Worm (Caenorhabditis elegans): ENCODE results near the gene F01D4.5.
A peak's percentile ranks its signal among the peaks of the same experiment; 100 is the strongest.

F01D4.5 gene

ce11 chrIV:10483607-10484117, at the start of gene F01D4.5, which contains the start of gene ced-5:
Gene F01D4.5, minus strand, starts transcription at chrIV:10483657.
Gene ced-5, plus strand, starts transcription at chrIV:10484110.
- TF ChIP-seq ztf-29 (GFP tag; IDR thresholded peaks at IDR 0.05) = no peak
- TF ChIP-seq T22C8.4 (GFP tag; IDR thresholded peaks at IDR 0.05) = 0 out of 2 replicates have a peak, but pooled peaks have one; percentile 18
- peak; percentile 83 for TF ChIP-seq flt-1 (GFP tag; IDR thresholded peaks at IDR 0.05)
- TF ChIP-seq ztf-23 (GFP tag; IDR thresholded peaks at IDR 0.05) = peak; percentile 42; the same call in 1 of the 2 replicates
- TF ChIP-seq cog-1 (tag; optimal IDR thresholded peaks at IDR 0.05) = peak; percentile 64

DNA sequence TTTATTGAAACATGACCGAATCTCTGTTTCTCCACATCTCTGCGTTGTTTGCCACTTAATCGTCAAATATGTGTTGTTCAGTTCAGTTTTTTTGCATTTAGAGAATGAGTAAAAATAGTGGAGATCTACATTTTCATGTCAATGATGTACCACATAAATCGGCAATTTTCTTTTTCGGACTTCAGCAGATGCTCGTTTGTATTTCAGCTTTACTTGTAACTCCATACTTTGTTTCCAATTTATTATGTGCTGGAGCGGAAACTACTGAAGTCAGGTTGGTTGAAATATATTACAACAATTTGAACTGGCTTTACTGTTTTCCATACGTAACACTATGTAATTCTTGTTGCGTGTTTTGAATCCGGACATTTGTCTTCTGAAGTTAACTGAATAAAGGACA, 47.2 kb upstream of the F01D4.5 start, which contains the start of gene T07G12.2:
T07G12.2 (plus strand) TSS at position 62 of the 400 bp plus-strand sequence.
- TF ChIP-seq ztf-23 (GFP tag; IDR thresholded peaks at IDR 0.05) (no peak), klf-2 (GFP tag; conservative IDR thresholded peaks at IDR 0.05) (no peak), tab-1 (GFP tag; IDR thresholded peaks at IDR 0.05) (no peak), cog-1 (tag; optimal IDR thresholded peaks at IDR 0.05) (no peak), ztf-29 (GFP tag; IDR thresholded peaks at IDR 0.05) (no peak), flt-1 (GFP tag; IDR thresholded peaks at IDR 0.05) (no peak), med-1 (GFP tag; optimal IDR thresholded peaks at IDR 0.05; ENCODE audit: insufficient read depth) (no peak), T22C8.4 (GFP tag; IDR thresholded peaks at IDR 0.05) (no peak), ref-1 (GFP tag; conservative IDR thresholded peaks at IDR 0.05) (no peak)

- TF ChIP-seq cog-1 (tag; optimal IDR thresholded peaks at IDR 0.05) = no peak
- TF ChIP-seq flt-1 (GFP tag; IDR thresholded peaks at IDR 0.05) = no peak
- TF ChIP-seq ztf-23 (GFP tag; IDR thresholded peaks at IDR 0.05) = no peak
- no peak for TF ChIP-seq ztf-29 (GFP tag; IDR thresholded peaks at IDR 0.05)
- no peak for TF ChIP-seq klf-2 (GFP tag; conservative IDR thresholded peaks at IDR 0.05)
- no peak for TF ChIP-seq tab-1 (GFP tag; IDR thresholded peaks at IDR 0.05)
- no peak for TF ChIP-seq ref-1 (GFP tag; conservative IDR thresholded peaks at IDR 0.05)
- TF ChIP-seq med-1 (GFP tag; optimal IDR thresholded peaks at IDR 0.05; ENCODE audit: insufficient read depth) = no peak
- no peak for TF ChIP-seq T22C8.4 (GFP tag; IDR thresholded peaks at IDR 0.05)
Measured at ce11 chrIV:10524095-10524829, 40.8 kb upstream of the F01D4.5 start, which contains the start of gene C02F4.5. Gene C02F4.5, minus strand, starts transcription at chrIV:10524145.

ce11 chrIV:10521106-10521505, 37.6 kb upstream of the F01D4.5 start, which contains the start of gene cal-4:
Gene cal-4, plus strand, starts transcription at chrIV:10521406.
- no peak for TF ChIP-seq med-1 (GFP tag; optimal IDR thresholded peaks at IDR 0.05; ENCODE audit: insufficient read depth)
- no peak for TF ChIP-seq ztf-29 (GFP tag; IDR thresholded peaks at IDR 0.05)
- TF ChIP-seq ztf-23 (GFP tag; IDR thresholded peaks at IDR 0.05) = no peak
- no peak for TF ChIP-seq cog-1 (tag; optimal IDR thresholded peaks at IDR 0.05)
- no peak for TF ChIP-seq tab-1 (GFP tag; IDR thresholded peaks at IDR 0.05)
- TF ChIP-seq klf-2 (GFP tag; conservative IDR thresholded peaks at IDR 0.05) = no peak
- no peak for TF ChIP-seq flt-1 (GFP tag; IDR thresholded peaks at IDR 0.05)
- TF ChIP-seq T22C8.4 (GFP tag; IDR thresholded peaks at IDR 0.05) = no peak
- TF ChIP-seq ref-1 (GFP tag; conservative IDR thresholded peaks at IDR 0.05) = no peak

DNA sequence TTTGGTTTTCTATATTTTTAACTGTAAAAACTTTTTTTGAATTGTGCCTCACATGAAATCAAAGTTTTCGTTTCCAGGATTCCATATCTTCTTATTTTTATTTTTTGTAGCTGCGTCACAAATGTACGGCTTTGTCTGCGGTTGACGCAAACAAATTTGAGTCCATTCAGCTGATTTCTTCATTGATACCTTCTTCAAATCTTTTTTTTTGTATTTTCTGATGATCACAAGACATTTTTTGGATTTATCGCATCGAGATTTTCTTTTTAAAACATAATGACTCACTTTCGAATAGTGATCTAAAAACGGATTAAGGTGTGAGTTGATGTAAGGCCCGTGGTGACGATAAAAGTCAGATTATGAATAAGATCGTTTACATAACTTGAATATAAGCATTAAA, 35.2 kb upstream of the F01D4.5 start:
- TF ChIP-seq ztf-29 (GFP tag; IDR thresholded peaks at IDR 0.05) (no peak), T22C8.4 (GFP tag; IDR thresholded peaks at IDR 0.05) (no peak), flt-1 (GFP tag; IDR thresholded peaks at IDR 0.05) (no peak), tab-1 (GFP tag; IDR thresholded peaks at IDR 0.05) (no peak), cog-1 (tag; optimal IDR thresholded peaks at IDR 0.05) (no peak), ref-1 (GFP tag; conservative IDR thresholded peaks at IDR 0.05) (no peak), med-1 (GFP tag; optimal IDR thresholded peaks at IDR 0.05; ENCODE audit: insufficient read depth) (no peak), ztf-23 (GFP tag; IDR thresholded peaks at IDR 0.05) (no peak), klf-2 (GFP tag; conservative IDR thresholded peaks at IDR 0.05) (no peak)

DNA sequence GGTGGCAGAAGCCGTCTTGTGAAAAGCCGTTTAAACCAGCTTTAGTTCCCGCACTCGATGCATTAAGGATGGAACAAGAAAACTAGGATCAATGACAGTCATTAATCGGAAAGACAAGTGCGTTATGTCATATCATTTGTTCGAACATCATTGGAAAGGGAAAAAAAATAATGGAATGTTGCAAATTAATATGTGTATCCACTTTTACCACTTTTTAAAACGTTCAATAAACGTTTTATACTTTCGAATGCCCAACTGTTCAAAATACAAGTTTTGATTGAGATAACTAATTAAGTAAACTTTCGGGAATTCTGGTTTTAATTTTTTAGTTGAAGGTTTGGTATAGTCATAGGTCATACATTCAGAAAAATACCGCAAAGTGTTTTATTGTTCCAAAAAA, 31.7 kb upstream of the F01D4.5 start, which contains the start of gene C02F4.4:
C02F4.4 (minus strand) TSS at position 101 of the 400 bp plus-strand sequence.
- no peak for TF ChIP-seq T22C8.4 (GFP tag; IDR thresholded peaks at IDR 0.05)
- TF ChIP-seq flt-1 (GFP tag; IDR thresholded peaks at IDR 0.05) = no peak
- TF ChIP-seq ztf-29 (GFP tag; IDR thresholded peaks at IDR 0.05) = no peak
- no peak for TF ChIP-seq cog-1 (tag; optimal IDR thresholded peaks at IDR 0.05)
- no peak for TF ChIP-seq ref-1 (GFP tag; conservative IDR thresholded peaks at IDR 0.05)
- TF ChIP-seq med-1 (GFP tag; optimal IDR thresholded peaks at IDR 0.05; ENCODE audit: insufficient read depth) = no peak
- TF ChIP-seq klf-2 (GFP tag; conservative IDR thresholded peaks at IDR 0.05) = no peak
- no peak for TF ChIP-seq ztf-23 (GFP tag; IDR thresholded peaks at IDR 0.05)
- no peak for TF ChIP-seq tab-1 (GFP tag; IDR thresholded peaks at IDR 0.05)

ce11 chrIV:10513266-10513665, 29.8 kb upstream of the F01D4.5 start:
- TF ChIP-seq ztf-29 (GFP tag; IDR thresholded peaks at IDR 0.05) = no peak
- no peak for TF ChIP-seq flt-1 (GFP tag; IDR thresholded peaks at IDR 0.05)
- no peak for TF ChIP-seq klf-2 (GFP tag; conservative IDR thresholded peaks at IDR 0.05)
- TF ChIP-seq ztf-23 (GFP tag; IDR thresholded peaks at IDR 0.05) = no peak
- TF ChIP-seq T22C8.4 (GFP tag; IDR thresholded peaks at IDR 0.05) = no peak
- no peak for TF ChIP-seq cog-1 (tag; optimal IDR thresholded peaks at IDR 0.05)
- no peak for TF ChIP-seq ref-1 (GFP tag; conservative IDR thresholded peaks at IDR 0.05)
- no peak for TF ChIP-seq med-1 (GFP tag; optimal IDR thresholded peaks at IDR 0.05; ENCODE audit: insufficient read depth)
- no peak for TF ChIP-seq tab-1 (GFP tag; IDR thresholded peaks at IDR 0.05)

DNA sequence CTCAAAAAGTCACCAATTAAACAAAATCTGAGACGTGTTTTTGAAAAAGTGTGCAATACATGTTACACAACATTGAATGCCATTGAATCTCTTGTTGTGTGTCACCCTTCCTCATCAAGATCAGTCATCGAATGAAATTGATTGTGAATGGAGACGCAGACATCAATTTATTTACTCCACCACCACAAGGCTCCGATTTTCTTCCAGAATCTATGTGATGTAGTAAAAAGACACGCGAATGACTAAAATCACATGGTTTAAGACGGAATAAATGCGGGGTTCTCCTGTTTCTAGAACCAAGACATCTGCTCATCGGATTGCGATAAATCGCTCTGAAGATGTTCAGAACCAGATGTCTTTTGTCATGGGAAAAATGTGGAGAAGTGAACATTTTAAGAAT, 29.3 kb upstream of the F01D4.5 start:
- TF ChIP-seq T22C8.4 (GFP tag; IDR thresholded peaks at IDR 0.05) (no peak), cog-1 (tag; optimal IDR thresholded peaks at IDR 0.05) (no peak), ztf-23 (GFP tag; IDR thresholded peaks at IDR 0.05) (no peak), ref-1 (GFP tag; conservative IDR thresholded peaks at IDR 0.05) (no peak), ztf-29 (GFP tag; IDR thresholded peaks at IDR 0.05) (no peak), med-1 (GFP tag; optimal IDR thresholded peaks at IDR 0.05; ENCODE audit: insufficient read depth) (no peak), flt-1 (GFP tag; IDR thresholded peaks at IDR 0.05) (no peak), klf-2 (GFP tag; conservative IDR thresholded peaks at IDR 0.05) (no peak), tab-1 (GFP tag; IDR thresholded peaks at IDR 0.05) (no peak)

DNA sequence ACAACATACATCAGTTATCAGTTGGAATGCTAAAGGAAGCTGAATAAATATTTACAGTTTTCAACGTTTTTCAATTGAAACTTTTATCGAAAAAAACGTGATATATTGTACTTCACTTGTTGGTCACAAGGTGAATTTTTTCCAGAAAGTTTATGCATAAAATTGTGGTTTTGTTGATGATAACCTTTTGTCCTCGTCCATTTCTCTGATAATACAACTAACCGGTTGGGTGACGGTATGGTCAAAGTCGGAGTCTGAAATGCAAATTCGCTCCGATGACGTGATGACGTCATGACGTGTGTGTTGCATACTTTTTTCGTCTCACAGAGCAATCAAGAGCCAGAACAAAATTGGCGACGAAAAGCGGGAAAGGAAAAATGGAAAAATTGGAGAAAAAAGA, 28.0 kb upstream of the F01D4.5 start:
- TF ChIP-seq ztf-29 (GFP tag; IDR thresholded peaks at IDR 0.05) = no peak
- TF ChIP-seq ref-1 (GFP tag; conservative IDR thresholded peaks at IDR 0.05) = no peak
- no peak for TF ChIP-seq tab-1 (GFP tag; IDR thresholded peaks at IDR 0.05)
- no peak for TF ChIP-seq flt-1 (GFP tag; IDR thresholded peaks at IDR 0.05)
- no peak for TF ChIP-seq T22C8.4 (GFP tag; IDR thresholded peaks at IDR 0.05)
